Fruit fly (Drosophila melanogaster): ENCODE measurements around the gene comt.
A peak's percentile ranks its signal among the peaks of the same experiment; 100 is the strongest.

Gene comt

dm6 chrX:13248515-13248914, 10.3 kb upstream of the comt start:
- TF ChIP-seq CG14655 (GFP tag; optimal IDR thresholded peaks at IDR 0.05) (no peak), CG8301 (tag; optimal IDR thresholded peaks at IDR 0.05) (no peak), CG13204 (GFP tag; optimal IDR thresholded peaks at IDR 0.05) (no peak), EcR (GFP tag; optimal IDR thresholded peaks at IDR 0.05) (no peak), CG10348 (GFP tag; IDR thresholded peaks at IDR 0.05) (no peak), rn (GFP tag; IDR thresholded peaks at IDR 0.05) (no peak), Pif1B (GFP tag; optimal IDR thresholded peaks at IDR 0.05) (no peak), gl (tag; optimal IDR thresholded peaks at IDR 0.05) (no peak), CG15710 (tag; optimal IDR thresholded peaks at IDR 0.05) (no peak)

dm6 chrX:13249732-13250395, 9.0 kb upstream of the comt start:
- TF ChIP-seq Ets98B (GFP tag; IDR thresholded peaks at IDR 0.05) (peak; percentile 45; the same call in 1 of the 2 replicates), CG9948 (tag; optimal IDR thresholded peaks at IDR 0.05) (no peak), CG32121 (GFP tag; IDR thresholded peaks at IDR 0.05) (0 out of 2 replicates have a peak, but pooled peaks have one; percentile 44), CG12605 (GFP tag; IDR thresholded peaks at IDR 0.05) (no peak)

- TF ChIP-seq CG17806 (tag; optimal IDR thresholded peaks at IDR 0.05) = peak; percentile 94
- TF ChIP-seq Snoo (tag; optimal IDR thresholded peaks at IDR 0.05) = peak; percentile 90
- peak; percentile 57 for TF ChIP-seq CG10348 (GFP tag; IDR thresholded peaks at IDR 0.05)
- TF ChIP-seq CG8301 (tag; optimal IDR thresholded peaks at IDR 0.05) = peak; percentile 95
- peak; percentile 95 for TF ChIP-seq CG14655 (GFP tag; optimal IDR thresholded peaks at IDR 0.05)
- peak; percentile 95 for TF ChIP-seq CG34367 (tag; optimal IDR thresholded peaks at IDR 0.05)
- TF ChIP-seq CG15710 (tag; optimal IDR thresholded peaks at IDR 0.05) = peak; percentile 94
- TF ChIP-seq Ets98B (GFP tag; IDR thresholded peaks at IDR 0.05) = peak; percentile 95
- TF ChIP-seq Pif1A (GFP tag; optimal IDR thresholded peaks at IDR 0.05) = peak; percentile 93
- peak; percentile 70 for TF ChIP-seq EcR (GFP tag; optimal IDR thresholded peaks at IDR 0.05)
- peak; percentile 81 for TF ChIP-seq D1 (tag; optimal IDR thresholded peaks at IDR 0.05)
- TF ChIP-seq CG13204 (GFP tag; optimal IDR thresholded peaks at IDR 0.05) = peak; percentile 88
- peak; percentile 93 for TF ChIP-seq CG32121 (GFP tag; IDR thresholded peaks at IDR 0.05)
- TF ChIP-seq gl (tag; optimal IDR thresholded peaks at IDR 0.05) = peak; percentile 93
- peak; percentile 78 for TF ChIP-seq rn (GFP tag; IDR thresholded peaks at IDR 0.05)
- peak; percentile 96 for TF ChIP-seq fd96Ca (GFP tag; IDR thresholded peaks at IDR 0.05)
- TF ChIP-seq CG9948 (tag; optimal IDR thresholded peaks at IDR 0.05) = peak; percentile 93
- peak; percentile 92 for TF ChIP-seq Pif1B (GFP tag; optimal IDR thresholded peaks at IDR 0.05)
- peak; percentile 97 for TF ChIP-seq CG4496 (GFP tag; IDR thresholded peaks at IDR 0.05)
- peak; percentile 92 for TF ChIP-seq CG12605 (GFP tag; IDR thresholded peaks at IDR 0.05)
- TF ChIP-seq CG8159 (tag; optimal IDR thresholded peaks at IDR 0.05) = peak; percentile 92
These were observed 7.5 kb upstream of the comt start for dm6 chrX:13251310-13251709.

DNA sequence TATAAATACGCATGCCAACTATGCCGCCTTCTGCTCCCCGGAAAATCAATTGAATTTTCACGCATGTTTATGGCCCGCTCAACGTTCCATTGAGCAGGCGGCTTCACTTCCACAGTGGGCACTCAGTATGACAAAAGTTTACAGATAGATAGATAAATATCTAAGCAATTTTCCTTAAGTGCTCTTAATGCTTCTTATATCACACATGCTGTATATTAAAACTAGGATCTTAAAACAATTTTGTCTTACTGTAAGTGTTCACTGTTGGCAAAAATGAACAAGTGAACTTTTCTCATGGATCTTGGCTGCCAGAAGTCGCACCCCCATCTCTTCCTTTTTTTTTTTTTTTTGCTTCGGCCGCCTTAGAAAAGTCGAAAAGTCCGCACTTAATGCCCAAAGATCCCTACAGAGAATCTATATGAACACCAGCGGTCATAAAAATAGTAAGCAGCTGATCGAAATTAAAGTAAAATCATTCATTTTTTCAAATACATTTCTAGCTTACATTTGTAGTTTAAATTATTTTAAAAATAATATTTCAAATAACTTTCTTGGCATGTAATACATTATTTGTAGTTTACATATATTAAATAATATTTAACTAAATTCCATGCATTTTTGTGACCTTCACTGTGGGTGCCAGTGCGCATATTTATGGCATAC, 5.6 kb upstream of the comt start:
- TF ChIP-seq CG4496 (GFP tag; IDR thresholded peaks at IDR 0.05) (peak; percentile 22; the same call in 1 of the 3 replicates), CG8301 (tag; optimal IDR thresholded peaks at IDR 0.05) (peak; percentile 23), CG14655 (GFP tag; optimal IDR thresholded peaks at IDR 0.05) (peak; percentile 50), CG34367 (tag; optimal IDR thresholded peaks at IDR 0.05) (no peak), rn (GFP tag; IDR thresholded peaks at IDR 0.05) (no peak), CG32121 (GFP tag; IDR thresholded peaks at IDR 0.05) (0 out of 2 replicates have a peak, but pooled peaks have one; percentile 20), CG15710 (tag; optimal IDR thresholded peaks at IDR 0.05) (no peak), Pif1A (GFP tag; optimal IDR thresholded peaks at IDR 0.05) (peak; percentile 30), fd96Ca (GFP tag; IDR thresholded peaks at IDR 0.05) (peak; percentile 48; the same call in 1 of the 3 replicates), Ets98B (GFP tag; IDR thresholded peaks at IDR 0.05) (peak; percentile 52; the same call in 1 of the 2 replicates)

DNA sequence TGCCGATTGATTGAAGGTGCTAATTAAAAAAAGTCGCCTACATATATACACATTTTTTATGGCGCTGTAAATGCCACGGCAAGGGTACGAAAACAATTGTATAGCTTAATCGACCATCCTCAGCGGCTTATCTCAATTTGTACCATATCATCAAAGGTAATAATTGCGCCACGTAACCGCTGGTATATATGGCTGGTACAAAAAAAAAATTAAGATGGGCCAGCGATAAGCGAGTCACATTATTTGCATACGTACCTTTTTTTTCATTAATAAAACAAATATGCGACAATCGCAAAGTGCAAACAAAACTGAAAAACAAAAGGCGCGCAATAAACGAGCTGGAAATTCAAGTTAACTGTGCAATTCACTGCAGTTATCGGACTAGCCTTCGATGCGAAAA, 4.4 kb upstream of the comt start:
- peak; percentile 32 for TF ChIP-seq Pif1A (GFP tag; optimal IDR thresholded peaks at IDR 0.05)
- peak; percentile 24 for TF ChIP-seq CG15710 (tag; optimal IDR thresholded peaks at IDR 0.05)
- peak; percentile 24 for TF ChIP-seq Snoo (tag; optimal IDR thresholded peaks at IDR 0.05)
- peak; percentile 31; the same call in 1 of the 2 replicates for TF ChIP-seq CG32121 (GFP tag; IDR thresholded peaks at IDR 0.05)
- 0 out of 3 replicates have a peak, but pooled peaks have one; percentile 19 for TF ChIP-seq CG4496 (GFP tag; IDR thresholded peaks at IDR 0.05)
- TF ChIP-seq CG8159 (tag; optimal IDR thresholded peaks at IDR 0.05) = peak; percentile 21
- TF ChIP-seq Pif1B (GFP tag; optimal IDR thresholded peaks at IDR 0.05) = peak; percentile 8
- no peak for TF ChIP-seq CG14655 (GFP tag; optimal IDR thresholded peaks at IDR 0.05)
- no peak for TF ChIP-seq D1 (tag; optimal IDR thresholded peaks at IDR 0.05)
- peak; percentile 52 for TF ChIP-seq gl (tag; optimal IDR thresholded peaks at IDR 0.05)

DNA sequence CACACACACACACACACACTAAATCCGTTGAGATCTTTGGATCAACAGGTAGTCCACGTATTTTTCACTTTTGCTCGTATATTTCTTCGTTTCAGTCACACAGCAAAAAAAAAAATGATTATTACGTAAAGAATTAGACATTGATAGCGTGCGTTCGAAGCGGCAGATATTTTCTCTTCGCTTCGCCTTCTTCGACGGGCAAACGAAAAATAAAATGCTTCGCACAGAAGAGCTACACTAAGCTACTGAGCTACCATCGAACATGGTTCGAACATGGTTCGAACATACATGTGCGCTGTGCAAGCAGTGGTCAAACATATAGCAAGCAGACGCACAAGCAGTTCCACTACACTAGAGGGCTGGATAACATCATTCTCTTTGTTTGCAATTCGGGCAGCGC, 1.9 kb upstream of the comt start:
- TF ChIP-seq CG12605 (GFP tag; IDR thresholded peaks at IDR 0.05) = peak; percentile 53
- no peak for TF ChIP-seq CG14655 (GFP tag; optimal IDR thresholded peaks at IDR 0.05)
- TF ChIP-seq CG32121 (GFP tag; IDR thresholded peaks at IDR 0.05) = 0 out of 2 replicates have a peak, but pooled peaks have one; percentile 10
- TF ChIP-seq Ets98B (GFP tag; IDR thresholded peaks at IDR 0.05) = 0 out of 2 replicates have a peak, but pooled peaks have one; percentile 25
- peak; percentile 59; the same call in 1 of the 3 replicates for TF ChIP-seq CG4496 (GFP tag; IDR thresholded peaks at IDR 0.05)
